Fruit fly (Drosophila melanogaster): Measurements from ENCODE around the gene CG7650.

DNA sequence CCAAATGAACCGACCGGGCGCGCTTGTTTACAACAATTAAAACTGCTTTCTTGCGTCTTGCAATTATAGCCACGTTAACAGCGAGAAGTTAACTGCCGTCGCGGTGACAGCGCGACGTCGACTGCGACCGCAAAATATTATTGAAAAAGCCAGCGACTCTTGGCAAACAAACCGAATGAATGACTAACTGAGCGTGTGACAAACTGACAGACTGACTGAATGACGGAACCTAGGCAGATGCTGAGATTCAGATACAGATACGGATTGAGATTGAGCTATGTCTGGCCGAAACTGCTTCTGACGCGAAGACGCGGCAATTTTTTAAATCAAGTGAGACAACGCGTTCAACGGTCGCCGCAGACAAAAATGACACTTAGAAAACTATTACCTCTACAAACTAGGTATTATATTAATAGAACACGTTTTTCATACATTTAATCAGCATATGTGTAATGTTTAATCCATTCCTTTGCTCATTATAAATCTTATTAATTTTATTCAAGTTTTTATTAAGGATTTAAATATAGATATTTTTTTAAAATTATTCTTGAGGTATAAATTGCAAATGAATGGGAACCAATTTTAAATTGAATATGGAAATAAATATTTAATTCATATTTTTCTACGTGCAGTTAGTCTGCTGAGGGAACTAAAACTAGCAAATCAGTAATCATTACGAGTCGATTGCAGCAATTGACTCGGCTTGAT, 24.3 kb upstream of the CG7650 start:
- no peak for TF ChIP-seq CG8159 (tag; optimal IDR thresholded peaks at IDR 0.05)
- no peak for TF ChIP-seq Pif1A (GFP tag; optimal IDR thresholded peaks at IDR 0.05)
- TF ChIP-seq CG4496 (GFP tag; IDR thresholded peaks at IDR 0.05): no peak
- no peak for TF ChIP-seq Pif1B (GFP tag; optimal IDR thresholded peaks at IDR 0.05)
- no peak for TF ChIP-seq Snoo (tag; optimal IDR thresholded peaks at IDR 0.05)
- no peak for TF ChIP-seq EcR (GFP tag; optimal IDR thresholded peaks at IDR 0.05)
- TF ChIP-seq CG12605 (GFP tag; IDR thresholded peaks at IDR 0.05): no peak
- no peak for TF ChIP-seq gl (tag; optimal IDR thresholded peaks at IDR 0.05)
- TF ChIP-seq CG14655 (GFP tag; optimal IDR thresholded peaks at IDR 0.05): no peak
- TF ChIP-seq CG17806 (tag; optimal IDR thresholded peaks at IDR 0.05): no peak
- no peak for TF ChIP-seq CG15710 (tag; optimal IDR thresholded peaks at IDR 0.05)
- TF ChIP-seq CG8301 (tag; optimal IDR thresholded peaks at IDR 0.05): no peak
- TF ChIP-seq fd96Ca (GFP tag; IDR thresholded peaks at IDR 0.05): no peak
- TF ChIP-seq CG10348 (GFP tag; IDR thresholded peaks at IDR 0.05): no peak

All from whole organism, pupa.